Fruit fly (Drosophila melanogaster) whole organism, prepupa: ENCODE data around the gene CG17364.
A peak's percentile ranks its signal among the peaks of the same experiment; 100 is the strongest.

Source experiments
- Blimp-1 ChIP-seq: fragments of 200-800 bp; sonication (Bioruptor generic); optimal IDR thresholded peaks from 3 replicates; lab custom pipeline; 2017; ENCODE audit warnings: missing biosample characterization, missing genetic modification characterization, mild to moderate bottlenecking, moderate library complexity, missing genetic modification reagents
- CG10631 ChIP-seq: fragments of 200-800 bp; sonication (Bioruptor generic); optimal IDR thresholded peaks from 2 replicates; lab custom pipeline; 2016; ENCODE audit warnings: missing biosample characterization, missing genetic modification characterization
- CG10669 ChIP-seq: fragments of 200-800 bp; sonication (Bioruptor generic); optimal IDR thresholded peaks from 3 replicates; lab custom pipeline; 2018; ENCODE audit warnings: missing biosample characterization, mild to moderate bottlenecking, missing genetic modification characterization, moderate library complexity
- CG11294 ChIP-seq: fragments of 200-800 bp; sonication (Bioruptor generic); IDR thresholded peaks from 2 replicates; pipeline ENCODE4 v1.3.6; 2022; ENCODE audit warnings: missing biosample characterization, missing genetic modification characterization
- CG15336 ChIP-seq: fragments of 200-800 bp; sonication (Bioruptor generic); IDR thresholded peaks from 2 replicates; pipeline ENCODE4 v1.3.6; 2022; ENCODE audit warnings: missing biosample characterization, missing genetic modification characterization
- CG1621 ChIP-seq: fragments of 200-800 bp; sonication (Bioruptor generic); optimal IDR thresholded peaks from 3 replicates; lab custom pipeline; 2018; ENCODE audit warnings: missing biosample characterization, mild to moderate bottlenecking, missing genetic modification characterization
- CG3032 ChIP-seq: fragments of 200-800 bp; optimal IDR thresholded peaks from 2 replicates; lab custom pipeline; 2019; ENCODE audit warnings: missing biosample characterization, mild to moderate bottlenecking, missing genetic modification characterization, moderate library complexity
- CG31627 ChIP-seq: fragments of 200-800 bp; sonication (Bioruptor generic); optimal IDR thresholded peaks from 3 replicates; lab custom pipeline; 2016; ENCODE audit warnings: missing biosample characterization, missing genetic modification characterization
- CG32006 ChIP-seq: fragments of 200-800 bp; sonication (Bioruptor generic); optimal IDR thresholded peaks from 3 replicates; lab custom pipeline; 2017; ENCODE audit warnings: missing biosample characterization, mild to moderate bottlenecking, missing genetic modification characterization
- CG34406 ChIP-seq: fragments of 200-800 bp; sonication (Bioruptor generic); optimal IDR thresholded peaks from 3 replicates; lab custom pipeline; 2016; ENCODE audit warnings: missing biosample characterization, missing genetic modification characterization
- CG3919 ChIP-seq: fragments of 200-800 bp; sonication (Bioruptor generic); optimal IDR thresholded peaks from 3 replicates; lab custom pipeline; 2016; ENCODE audit warnings: missing biosample characterization, missing genetic modification characterization
- CG6163 ChIP-seq: fragments of 200-800 bp; sonication (Bioruptor generic); IDR thresholded peaks from 3 replicates; pipeline ENCODE4 v1.3.6; 2022; ENCODE audit warnings: missing biosample characterization, missing genetic modification characterization
- CG6276 ChIP-seq: fragments of 200-800 bp; sonication (Bioruptor generic); optimal IDR thresholded peaks from 2 replicates; lab custom pipeline; 2017; ENCODE audit warnings: missing biosample characterization, mild to moderate bottlenecking, missing genetic modification characterization
- CG6792 ChIP-seq: fragments of 200-800 bp; sonication (Bioruptor generic); optimal IDR thresholded peaks from 3 replicates; lab custom pipeline; 2016; ENCODE audit warnings: missing biosample characterization, missing genetic modification characterization
- CG6808 ChIP-seq: fragments of 200-800 bp; sonication (Bioruptor generic); optimal IDR thresholded peaks from 3 replicates; lab custom pipeline; 2017; ENCODE audit warnings: missing biosample characterization, missing genetic modification characterization, mild to moderate bottlenecking, moderate library complexity, missing genetic modification reagents
- CG6854 ChIP-seq: fragments of 200-800 bp; sonication (Bioruptor generic); optimal IDR thresholded peaks from 2 replicates; lab custom pipeline; 2017; ENCODE audit warnings: missing biosample characterization, mild to moderate bottlenecking, missing genetic modification characterization
- CG7368 ChIP-seq: fragments of 200-800 bp; sonication (Bioruptor generic); optimal IDR thresholded peaks from 3 replicates; lab custom pipeline; 2016; ENCODE audit warnings: missing biosample characterization, missing genetic modification characterization
- CG8119 ChIP-seq: fragments of 200-800 bp; sonication (Bioruptor generic); IDR thresholded peaks from 3 replicates; pipeline ENCODE4 v1.3.6; 2022; ENCODE audit warnings: missing biosample characterization, missing genetic modification characterization
- CG8632 ChIP-seq: fragments of 200-800 bp; sonication (Bioruptor generic); optimal IDR thresholded peaks from 3 replicates; lab custom pipeline; 2016; ENCODE audit warnings: missing biosample characterization, missing genetic modification characterization
- CG9139 ChIP-seq: fragments of 200-800 bp; sonication (Bioruptor generic); optimal IDR thresholded peaks from 3 replicates; lab custom pipeline; 2017; ENCODE audit warnings: missing biosample characterization, mild to moderate bottlenecking, missing genetic modification characterization
- Eip75B ChIP-seq: fragments of 200-800 bp; sonication (Bioruptor generic); optimal IDR thresholded peaks from 3 replicates; lab custom pipeline; 2016; ENCODE audit warnings: missing biosample characterization, missing genetic modification characterization
- Eip78C ChIP-seq: fragments of 200-800 bp; sonication (Bioruptor generic); peaks from one replicate; lab custom pipeline; 2016; ENCODE audit warnings: missing biosample characterization, missing genetic modification characterization
- Eip93F ChIP-seq: fragments of 200-800 bp; sonication (Bioruptor generic); optimal IDR thresholded peaks from 2 replicates; lab custom pipeline; 2016; ENCODE audit warnings: missing biosample characterization, mild to moderate bottlenecking, missing genetic modification characterization
- Ets21C ChIP-seq: fragments of 200-800 bp; sonication (Bioruptor generic); optimal IDR thresholded peaks from 3 replicates; lab custom pipeline; 2016; ENCODE audit warnings: missing biosample characterization, missing genetic modification characterization
- Hr38 ChIP-seq: sonication (Bioruptor generic); optimal IDR thresholded peaks from 2 replicates; lab custom pipeline; 2016; ENCODE audit warnings: missing biosample characterization, missing genetic modification characterization
- Hr39 ChIP-seq: fragments of 200-800 bp; sonication (Bioruptor generic); optimal IDR thresholded peaks from 2 replicates; lab custom pipeline; 2016; ENCODE audit warnings: missing biosample characterization, missing genetic modification characterization
- Hr4 ChIP-seq: fragments of 200-800 bp; sonication (Bioruptor generic); optimal IDR thresholded peaks from 3 replicates; lab custom pipeline; 2016; ENCODE audit warnings: missing biosample characterization, missing genetic modification characterization
- Lpt ChIP-seq: fragments of 200-800 bp; sonication (Bioruptor generic); optimal IDR thresholded peaks from 3 replicates; lab custom pipeline; 2016; ENCODE audit warnings: missing biosample characterization, missing genetic modification characterization
- Met ChIP-seq: fragments of 200-800 bp; sonication (Bioruptor generic); optimal IDR thresholded peaks from 3 replicates; lab custom pipeline; 2016; ENCODE audit warnings: missing biosample characterization, missing genetic modification characterization
- Smox ChIP-seq: fragments of 200-800 bp; sonication (Bioruptor generic); optimal IDR thresholded peaks from 3 replicates; lab custom pipeline; 2016; ENCODE audit warnings: missing biosample characterization, missing genetic modification characterization
- Sox102F ChIP-seq: fragments of 200-800 bp; sonication (Bioruptor generic); optimal IDR thresholded peaks from 2 replicates; lab custom pipeline; 2016; ENCODE audit warnings: missing biosample characterization, mild to moderate bottlenecking, missing genetic modification characterization
- Sox14 ChIP-seq: fragments of 200-800 bp; sonication (Bioruptor generic); optimal IDR thresholded peaks from 3 replicates; lab custom pipeline; 2016; ENCODE audit warnings: missing biosample characterization, missing genetic modification characterization
- achi ChIP-seq: fragments of 200-800 bp; sonication (Bioruptor generic); optimal IDR thresholded peaks from 3 replicates; lab custom pipeline; 2016; ENCODE audit warnings: missing biosample characterization, missing genetic modification characterization
- acj6 ChIP-seq: fragments of 200-800 bp; sonication (Bioruptor generic); optimal IDR thresholded peaks from 3 replicates; lab custom pipeline; 2016; ENCODE audit warnings: missing biosample characterization, missing genetic modification characterization
- cyc ChIP-seq: fragments of 200-800 bp; sonication (Bioruptor generic); optimal IDR thresholded peaks from 3 replicates; lab custom pipeline; 2016; ENCODE audit warnings: missing biosample characterization, missing genetic modification characterization
- dac ChIP-seq: fragments of 200-800 bp; sonication (Bioruptor generic); optimal IDR thresholded peaks from 2 replicates; lab custom pipeline; 2017; ENCODE audit warnings: missing biosample characterization, mild to moderate bottlenecking, missing genetic modification characterization
- dsx ChIP-seq: fragments of 200-800 bp; optimal IDR thresholded peaks from 3 replicates; lab custom pipeline; 2019; ENCODE audit warnings: missing biosample characterization, mild to moderate bottlenecking, missing genetic modification characterization, moderate library complexity; ENCODE audit not compliant: poor library complexity, severe bottlenecking
- esn ChIP-seq: fragments of 200-800 bp; sonication (Bioruptor generic); optimal IDR thresholded peaks from 2 replicates; lab custom pipeline; 2016; ENCODE audit warnings: missing biosample characterization, mild to moderate bottlenecking, missing genetic modification characterization, moderate library complexity
- fkh ChIP-seq: fragments of 200-800 bp; sonication (Bioruptor generic); optimal IDR thresholded peaks from 3 replicates; lab custom pipeline; 2017; ENCODE audit warnings: missing biosample characterization, mild to moderate bottlenecking, missing genetic modification characterization, moderate library complexity
- lz ChIP-seq: fragments of 200-800 bp; sonication (Bioruptor generic); optimal IDR thresholded peaks from 3 replicates; lab custom pipeline; 2016; ENCODE audit warnings: missing biosample characterization, missing genetic modification characterization
- net ChIP-seq: fragments of 200-800 bp; sonication (Bioruptor generic); optimal IDR thresholded peaks from 3 replicates; lab custom pipeline; 2016; ENCODE audit warnings: missing biosample characterization, missing genetic modification characterization
- pdm3 ChIP-seq: fragments of 200-800 bp; sonication (Bioruptor generic); optimal IDR thresholded peaks from 3 replicates; lab custom pipeline; 2016; ENCODE audit warnings: missing biosample characterization, missing genetic modification characterization
- salr ChIP-seq, 2 experiments: fragments of 200-800 bp; sonication (Bioruptor generic); optimal IDR thresholded peaks; 3 replicates each; lab custom pipeline; 2016 to 2018; ENCODE audit warnings: missing biosample characterization in 2 of 2, missing genetic modification characterization in 2 of 2, mild to moderate bottlenecking in 1 of 2
- spab ChIP-seq: fragments of 200-800 bp; sonication (Bioruptor generic); optimal IDR thresholded peaks from 2 replicates; lab custom pipeline; 2017; ENCODE audit warnings: missing biosample characterization, mild to moderate bottlenecking, missing genetic modification characterization, missing genetic modification reagents
- topi ChIP-seq: fragments of 200-800 bp; sonication (Bioruptor generic); optimal IDR thresholded peaks from 3 replicates; lab custom pipeline; 2016; ENCODE audit warnings: missing biosample characterization, missing genetic modification characterization
- vri ChIP-seq: fragments of 200-800 bp; sonication (Bioruptor generic); optimal IDR thresholded peaks from 3 replicates; lab custom pipeline; 2016; ENCODE audit warnings: missing biosample characterization, mild to moderate bottlenecking, missing genetic modification characterization

The CG17364 gene

DNA sequence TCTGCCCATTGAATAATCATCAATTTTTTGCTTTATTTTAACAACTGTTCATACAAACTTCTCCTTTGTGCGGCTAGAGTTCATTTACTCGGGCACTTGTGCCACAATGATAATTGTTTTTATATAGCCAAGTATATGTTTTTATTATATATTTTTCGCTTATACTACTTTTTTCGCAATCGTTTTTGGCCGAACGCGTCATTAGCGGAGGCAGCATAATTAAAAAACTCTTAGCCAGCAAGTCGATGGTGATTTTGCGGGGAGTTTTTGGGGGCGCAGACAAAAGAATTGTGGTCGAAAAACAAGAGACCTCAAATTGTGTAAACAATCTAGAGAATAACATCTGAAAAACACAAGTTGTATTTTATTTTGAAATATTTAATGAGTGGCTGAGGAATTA, 41.6 kb downstream of the CG17364 start:
- no peak for TF ChIP-seq Hr4
- no peak for TF ChIP-seq CG6808 (GFP tag; lab: Kevin White, UChicago)
- TF ChIP-seq Sox102F (GFP tag; lab: Kevin White, UChicago), result no peak
- TF ChIP-seq Met (GFP tag; lab: Kevin White, UChicago), result no peak
- TF ChIP-seq fkh (GFP tag; lab: Kevin White, UChicago), result peak; percentile 7
- peak; percentile 59 for TF ChIP-seq vri (GFP tag; lab: Kevin White, UChicago)

- TF ChIP-seq CG6808 (GFP tag; lab: Kevin White, UChicago) (no peak), Eip93F (no peak), cyc (GFP tag; lab: Kevin White, UChicago) (no peak), Lpt (GFP tag; lab: Kevin White, UChicago) (no peak), Hr38 (GFP tag; lab: Kevin White, UChicago) (no peak), Eip75B (GFP tag; lab: Kevin White, UChicago) (peak; percentile 26), Ets21C (GFP tag; lab: Kevin White, UChicago) (no peak), net (GFP tag; lab: Kevin White, UChicago) (peak; percentile 54), CG11294 (GFP tag; lab: Robert Waterston, UW) (no peak), CG31627 (GFP tag; lab: Kevin White, UChicago) (peak; percentile 38), Hr4 (peak; percentile 29), CG10669 (peak; percentile 19), pdm3 (GFP tag; lab: Kevin White, UChicago) (peak; percentile 35), Blimp-1 (GFP tag; lab: Kevin White, UChicago) (no peak), CG1621 (no peak), Sox102F (GFP tag; lab: Kevin White, UChicago) (peak; percentile 31), achi (GFP tag; lab: Kevin White, UChicago) (peak; percentile 46), CG34406 (GFP tag; lab: Kevin White, UChicago) (peak; percentile 49), Met (GFP tag; lab: Kevin White, UChicago) (no peak), acj6 (GFP tag; lab: Kevin White, UChicago) (peak; percentile 27), CG6854 (no peak), dac (GFP tag; lab: Kevin White, UChicago) (no peak), CG9139 (GFP tag; lab: Kevin White, UChicago) (no peak), CG7368 (GFP tag; lab: Kevin White, UChicago) (no peak), fkh (GFP tag; lab: Kevin White, UChicago) (peak; percentile 28), CG3919 (GFP tag; lab: Kevin White, UChicago) (peak; percentile 49), CG15336 (GFP tag; lab: Robert Waterston, UW) (peak; percentile 87), Eip78C (GFP tag; lab: Kevin White, UChicago) (peak; percentile 80), Hr39 (peak; percentile 29), CG32006 (GFP tag; lab: Kevin White, UChicago) (peak; percentile 34), salr (GFP tag; optimal IDR thresholded peaks at IDR 0.05; lab: Kevin White, UChicago) (no peak), CG6276 (GFP tag; lab: Kevin White, UChicago) (peak; percentile 73), CG8119 (GFP tag; lab: Robert Waterston, UW) (peak; percentile 81), lz (GFP tag; lab: Kevin White, UChicago) (peak; percentile 42), Smox (GFP tag; lab: Kevin White, UChicago) (peak; percentile 36), CG10631 (GFP tag; lab: Kevin White, UChicago) (no peak), CG3032 (no peak), CG6792 (GFP tag; lab: Kevin White, UChicago) (peak; percentile 44), vri (GFP tag; lab: Kevin White, UChicago) (peak; percentile 14), CG6163 (GFP tag; lab: Robert Waterston, UW) (peak; percentile 69), dsx (no peak), Sox14 (GFP tag; lab: Kevin White, UChicago) (peak; percentile 46), esn (GFP tag; lab: Kevin White, UChicago) (peak; percentile 45), spab (no peak), topi (GFP tag; lab: Kevin White, UChicago) (peak; percentile 2), CG8632 (GFP tag; lab: Kevin White, UChicago) (peak; percentile 51)
- TF ChIP-seq, all 60 proteins: peak for 27
Measured at dm6 chr3L:13949440-13950066, 43.6 kb downstream of the CG17364 start.
